Fruit fly (Drosophila melanogaster): ENCODE results near the gene spg.

DNA sequence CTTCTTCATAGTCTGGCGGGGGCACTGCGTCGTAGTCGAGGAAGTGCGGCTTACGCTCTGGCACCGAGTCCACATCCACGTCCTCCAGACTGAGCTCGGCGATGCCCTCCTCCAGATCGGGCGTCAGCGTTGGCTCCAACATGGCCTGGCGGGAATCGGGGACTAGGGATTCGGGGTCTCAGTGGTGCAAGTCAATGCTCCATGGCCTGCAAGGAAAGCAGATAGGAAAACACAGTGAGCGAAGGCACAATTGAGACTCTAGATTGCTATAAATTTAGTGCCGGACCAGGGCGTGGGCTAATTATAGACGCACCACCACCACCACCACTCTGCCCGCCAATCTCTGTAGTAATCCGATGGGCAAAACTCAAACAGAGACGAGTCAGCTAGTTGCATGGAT lies 4.5 kb upstream of the spg start:
- TF ChIP-seq usp (GFP tag; optimal IDR thresholded peaks at IDR 0.05), result no peak
- no peak for TF ChIP-seq EcR (GFP tag; optimal IDR thresholded peaks at IDR 0.05)
- TF ChIP-seq Dll (optimal IDR thresholded peaks at IDR 0.05), result no peak
- TF ChIP-seq psq (optimal IDR thresholded peaks at IDR 0.05), result no peak
- TF ChIP-seq CG8478 (optimal IDR thresholded peaks at IDR 0.05), result no peak
